Fruit fly (Drosophila melanogaster): ENCODE results near the gene C3G.

The C3G gene

DNA sequence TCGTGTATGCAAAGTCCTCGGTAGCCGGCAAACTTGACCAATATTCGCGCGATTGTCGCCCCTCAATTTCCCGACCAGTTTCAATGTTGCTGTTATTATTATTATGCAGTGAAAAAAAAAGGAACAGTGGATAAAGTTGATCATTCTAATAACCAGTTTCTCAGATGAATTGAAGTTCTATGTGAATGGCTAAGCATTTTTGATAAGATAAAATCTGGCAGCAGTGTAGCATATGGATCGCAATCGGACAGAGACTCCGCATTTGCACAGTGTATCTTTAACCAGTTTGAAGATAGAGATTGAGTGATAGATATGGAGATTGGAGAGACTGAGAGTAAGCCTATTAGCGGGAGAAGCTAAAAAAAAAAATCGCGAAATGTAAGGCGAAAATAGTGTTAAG is 10.0 kb downstream of the C3G start (continued):
- TF ChIP-seq CG3065 (GFP tag; optimal IDR thresholded peaks at IDR 0.05) (peak; percentile 12), CkIIα-i1 (GFP tag; IDR thresholded peaks at IDR 0.05) (peak; percentile 40; the same call in 1 of the 2 replicates), Meics (GFP tag; optimal IDR thresholded peaks at IDR 0.05) (peak; percentile 75), CG13894 (tag; optimal IDR thresholded peaks at IDR 0.05) (peak; percentile 47), fru (optimal IDR thresholded peaks at IDR 0.05) (no peak), Eip74EF (GFP tag; optimal IDR thresholded peaks at IDR 0.05) (peak in 1 of 2 experiments; percentile 37), onecut (GFP tag; IDR thresholded peaks at IDR 0.05) (peak; percentile 41; the same call in 1 of the 2 replicates), slbo (GFP tag; IDR thresholded peaks at IDR 0.05) (peak; percentile 91), CG34224 (GFP tag; IDR thresholded peaks at IDR 0.05; ENCODE audit: partially characterized antibody) (no peak), sr (GFP tag; IDR thresholded peaks at IDR 0.05) (0 out of 3 replicates have a peak, but pooled peaks have one; percentile 33), crc (GFP tag; optimal IDR thresholded peaks at IDR 0.05) (peak; percentile 43), jumu (GFP tag; optimal IDR thresholded peaks at IDR 0.05) (peak; percentile 52), sqz (GFP tag; optimal IDR thresholded peaks at IDR 0.05) (peak; percentile 20), CG1647 (GFP tag; optimal IDR thresholded peaks at IDR 0.05) (peak; percentile 58), CG8290 (GFP tag; optimal IDR thresholded peaks at IDR 0.05) (no peak), CG8290 (tag; optimal IDR thresholded peaks at IDR 0.05) (peak in 1 of 2 experiments; percentile 92), Usf (GFP tag; optimal IDR thresholded peaks at IDR 0.05) (peak; percentile 29), E2f2 (GFP tag; IDR thresholded peaks at IDR 0.05) (peak; percentile 39; the same call in 1 of the 2 replicates), CG10267 (tag; optimal IDR thresholded peaks at IDR 0.05) (peak; percentile 29), ems (GFP tag; optimal IDR thresholded peaks at IDR 0.05) (peak; percentile 58), Kr (GFP tag; optimal IDR thresholded peaks at IDR 0.05) (no peak), CG8089 (GFP tag; optimal IDR thresholded peaks at IDR 0.05) (peak; percentile 49), Adf1 (GFP tag; IDR thresholded peaks at IDR 0.05) (peak; percentile 36; the same call in 1 of the 2 replicates), gt (GFP tag; IDR thresholded peaks at IDR 0.05) (no peak), CG7271 (tag; optimal IDR thresholded peaks at IDR 0.05) (no peak), yki (optimal IDR thresholded peaks at IDR 0.05) (no peak), vfl (GFP tag; optimal IDR thresholded peaks at IDR 0.05) (peak; percentile 35), CG15269 (tag; optimal IDR thresholded peaks at IDR 0.05) (peak; percentile 81), CG18619 (GFP tag; optimal IDR thresholded peaks at IDR 0.05) (peak; percentile 64), Jarid2 (GFP tag; optimal IDR thresholded peaks at IDR 0.05) (peak; percentile 7), nmo (GFP tag; optimal IDR thresholded peaks at IDR 0.05) (peak; percentile 54), CG3281 (GFP tag; optimal IDR thresholded peaks at IDR 0.05) (peak; percentile 74), Sox100B (GFP tag; optimal IDR thresholded peaks at IDR 0.05) (peak; percentile 23), CG11398 (GFP tag; optimal IDR thresholded peaks at IDR 0.05) (peak; percentile 42), z (GFP tag; IDR thresholded peaks at IDR 0.05) (no peak), HLHmδ (GFP tag; optimal IDR thresholded peaks at IDR 0.05) (no peak), CG10979 (tag; optimal IDR thresholded peaks at IDR 0.05) (peak; percentile 21), Lpt (GFP tag; optimal IDR thresholded peaks at IDR 0.05) (no peak), CoRest (tag; optimal IDR thresholded peaks at IDR 0.05) (peak; percentile 73), p53 (GFP tag; optimal IDR thresholded peaks at IDR 0.05) (no peak), tap (tag; optimal IDR thresholded peaks at IDR 0.05) (peak; percentile 60), CG2116 (GFP tag; optimal IDR thresholded peaks at IDR 0.05) (no peak), CG9437 (GFP tag; optimal IDR thresholded peaks at IDR 0.05) (peak; percentile 30), CG7745 (tag; optimal IDR thresholded peaks at IDR 0.05) (no peak), CG7963 (GFP tag; IDR thresholded peaks at IDR 0.05; ENCODE audit: partially characterized antibody) (no peak), Deaf1 (tag; optimal IDR thresholded peaks at IDR 0.05) (peak; percentile 1), lola (GFP tag; optimal IDR thresholded peaks at IDR 0.05) (no peak), TFAM (GFP tag; optimal IDR thresholded peaks at IDR 0.05) (no peak), Hr51 (GFP tag; optimal IDR thresholded peaks at IDR 0.05) (peak; percentile 15 to 81), Taf1 (GFP tag; IDR thresholded peaks at IDR 0.05) (peak; percentile 63; the same call in 1 of the 2 replicates), CG2875 (GFP tag; optimal IDR thresholded peaks at IDR 0.05) (peak; percentile 20)

All from whole organism, embryonic.